Fruit fly (Drosophila melanogaster): Measurements from ENCODE around the gene CG12395.

Gene CG12395

dm6 chrX:16091431-16091990 is 28.8 kb upstream of the CG12395 start, which contains the start of gene Tob (continued):
- TF ChIP-seq NC2α (GFP tag; optimal IDR thresholded peaks at IDR 0.05) (no peak), Stat92E (GFP tag; optimal IDR thresholded peaks at IDR 0.05) (peak in 1 of 3 experiments; percentile 71), CG10209 (GFP tag; optimal IDR thresholded peaks at IDR 0.05) (no peak), pho (GFP tag; optimal IDR thresholded peaks at IDR 0.05) (no peak), CG6854 (GFP tag; optimal IDR thresholded peaks at IDR 0.05) (peak; percentile 4), PHDP (tag; optimal IDR thresholded peaks at IDR 0.05) (no peak), Blimp-1 (GFP tag; optimal IDR thresholded peaks at IDR 0.05) (peak; percentile 19), lbe (GFP tag; optimal IDR thresholded peaks at IDR 0.05) (no peak), CG12071 (GFP tag; optimal IDR thresholded peaks at IDR 0.05) (peak; percentile 17), ac (GFP tag; optimal IDR thresholded peaks at IDR 0.05) (no peak), CG11723 (GFP tag; optimal IDR thresholded peaks at IDR 0.05) (no peak), CG34376 (GFP tag; optimal IDR thresholded peaks at IDR 0.05) (peak; percentile 51), pzg (GFP tag; optimal IDR thresholded peaks at IDR 0.05) (peak; percentile 4), Dip2 (GFP tag; IDR thresholded peaks at IDR 0.05) (no peak), sens (GFP tag) (peak; percentile 79), CG17359 (tag; optimal IDR thresholded peaks at IDR 0.05) (no peak), CG12104 (GFP tag; optimal IDR thresholded peaks at IDR 0.05) (no peak), hth (optimal IDR thresholded peaks at IDR 0.05) (no peak), Abd-B (GFP tag; optimal IDR thresholded peaks at IDR 0.05) (no peak), Drgx (GFP tag; IDR thresholded peaks at IDR 0.05) (peak; percentile 61), trh (GFP tag; optimal IDR thresholded peaks at IDR 0.05) (no peak), D (optimal IDR thresholded peaks at IDR 0.05) (no peak), D (GFP tag; optimal IDR thresholded peaks at IDR 0.05) (no peak), CG6813 (GFP tag; optimal IDR thresholded peaks at IDR 0.05) (peak; percentile 35), Eip74EF (GFP tag; optimal IDR thresholded peaks at IDR 0.05) (no peak), Taf1 (GFP tag; IDR thresholded peaks at IDR 0.05) (0 out of 2 replicates have a peak, but pooled peaks have one; percentile 20), crc (GFP tag; optimal IDR thresholded peaks at IDR 0.05) (no peak), CG33213 (GFP tag; optimal IDR thresholded peaks at IDR 0.05) (no peak), CG8089 (GFP tag; optimal IDR thresholded peaks at IDR 0.05) (no peak), scrt (GFP tag; optimal IDR thresholded peaks at IDR 0.05) (no peak), H2.0 (GFP tag; IDR thresholded peaks at IDR 0.05) (peak; percentile 21; the same call in 1 of the 2 replicates), CG17568 (GFP tag; optimal IDR thresholded peaks at IDR 0.05) (no peak), CG4707 (GFP tag; optimal IDR thresholded peaks at IDR 0.05) (no peak), bbx (GFP tag; IDR thresholded peaks at IDR 0.05; ENCODE audit: partially characterized antibody) (no peak; the same call in 1 of the 2 replicates), CG14667 (GFP tag; IDR thresholded peaks at IDR 0.05) (no peak), CG33557 (GFP tag; optimal IDR thresholded peaks at IDR 0.05) (no peak), CG6765 (GFP tag; optimal IDR thresholded peaks at IDR 0.05) (peak; percentile 58), ap (GFP tag; IDR thresholded peaks at IDR 0.05) (no peak), nom (GFP tag; optimal IDR thresholded peaks at IDR 0.05) (peak; percentile 54), unc-4 (GFP tag; IDR thresholded peaks at IDR 0.05; ENCODE audit: partially characterized antibody) (0 out of 2 replicates have a peak, but pooled peaks have one; percentile 26), CG11085 (GFP tag; IDR thresholded peaks at IDR 0.05) (no peak), Med (GFP tag) (peak; percentile 84), CG16779 (GFP tag; IDR thresholded peaks at IDR 0.05) (no peak), cas (GFP tag; IDR thresholded peaks at IDR 0.05) (peak; percentile 12; the same call in 1 of the 2 replicates), seq (GFP tag; IDR thresholded peaks at IDR 0.05) (0 out of 2 replicates have a peak, but pooled peaks have one; percentile 13), ci (GFP tag; IDR thresholded peaks at IDR 0.05) (peak; percentile 78; the same call in 2 of the 3 replicates), CG43689 (GFP tag; IDR thresholded peaks at IDR 0.05) (no peak), CG11456 (GFP tag; IDR thresholded peaks at IDR 0.05) (0 out of 3 replicates have a peak, but pooled peaks have one; percentile 20), sd (tag; optimal IDR thresholded peaks at IDR 0.05) (peak; percentile 29), MBD-R2 (GFP tag; IDR thresholded peaks at IDR 0.05) (peak; percentile 27; the same call in 1 of the 2 replicates)
